Fruit fly (Drosophila melanogaster): Measurements from ENCODE around the gene c-cup.

Gene c-cup

dm6 chr2L:1787929-1788328 lies 44.4 kb downstream of the c-cup start:
- no peak for TF ChIP-seq bab1 (GFP tag; optimal IDR thresholded peaks at IDR 0.05)
- no peak for TF ChIP-seq kay (GFP tag; ENCODE audit: borderline replicate concordance)
- TF ChIP-seq CG7101 (tag; optimal IDR thresholded peaks at IDR 0.05): no peak

dm6 chr2L:1783762-1784161 lies 48.6 kb downstream of the c-cup start, which contains the start of gene Gr22e:
Gene Gr22e (plus strand): TSS chr2L:1784062.
- TF ChIP-seq cic (GFP tag; optimal IDR thresholded peaks at IDR 0.05) (no peak), CG33017 (tag; optimal IDR thresholded peaks at IDR 0.05) (no peak)
